Worm (Caenorhabditis elegans) whole organism, mixed stage, embryonic: ENCODE data around the gene alx-1.

Experiments
- bed-3 ChIP-seq: fragments of 200-800 bp; sonication (Bioruptor generic); optimal IDR thresholded peaks from 3 replicates; lab custom pipeline; 2018; ENCODE audit warnings: mild to moderate bottlenecking, missing genetic modification characterization, moderate library complexity, missing compliant biosample characterization
- blmp-1 ChIP-seq: fragments of 150-350 bp; optimal IDR thresholded peaks from 2 replicates; lab custom pipeline; 2014; ENCODE audit warnings: missing biosample characterization, missing genetic modification characterization
- ceh-39 ChIP-seq: fragments of 150-350 bp; optimal IDR thresholded peaks from 2 replicates; lab custom pipeline; 2014; ENCODE audit warnings: missing biosample characterization, missing genetic modification characterization
- ceh-43 ChIP-seq: fragments of 200-800 bp; sonication (Bioruptor generic); optimal IDR thresholded peaks from 2 replicates; lab custom pipeline; 2018; ENCODE audit warnings: mild to moderate bottlenecking, missing genetic modification characterization, moderate library complexity, missing compliant biosample characterization
- ceh-83 ChIP-seq: fragments of 200-800 bp; sonication (Bioruptor generic); optimal IDR thresholded peaks from 2 replicates; lab custom pipeline; 2018; ENCODE audit warnings: mild to moderate bottlenecking, missing genetic modification characterization, missing compliant biosample characterization
- ces-1 ChIP-seq: fragments of 150-350 bp; optimal IDR thresholded peaks from 2 replicates; lab custom pipeline; 2014; ENCODE audit warnings: missing biosample characterization, missing genetic modification reagents, missing genetic modification characterization
- cnd-1 ChIP-seq: fragments of 200-800 bp; sonication (Bioruptor generic); optimal IDR thresholded peaks from 2 replicates; lab custom pipeline; 2018; ENCODE audit warnings: mild to moderate bottlenecking, missing genetic modification characterization, missing compliant biosample characterization
- drap-1 ChIP-seq: fragments of 200-800 bp; sonication (Bioruptor generic); optimal IDR thresholded peaks from 3 replicates; lab custom pipeline; 2018; ENCODE audit warnings: mild to moderate bottlenecking, missing genetic modification characterization, missing compliant biosample characterization
- elt-1 ChIP-seq: sonication (generic microtip); optimal IDR thresholded peaks from 2 replicates; lab custom pipeline; 2017; ENCODE audit warnings: missing genetic modification characterization, mild to moderate bottlenecking, missing compliant biosample characterization, antibody characterized with exemption, moderate library complexity, borderline replicate concordance; ENCODE audit not compliant: insufficient read depth
- elt-3 ChIP-seq: fragments of 150-350 bp; optimal IDR thresholded peaks from 2 replicates; lab custom pipeline; 2014; ENCODE audit warnings: missing biosample characterization, missing genetic modification characterization
- flh-1 ChIP-seq: fragments of 200-800 bp; sonication (Bioruptor generic); optimal IDR thresholded peaks from 2 replicates; lab custom pipeline; 2018; ENCODE audit warnings: mild to moderate bottlenecking, missing genetic modification characterization, moderate library complexity, missing compliant biosample characterization
- ham-2 ChIP-seq: fragments of 200-800 bp; sonication (Bioruptor generic); optimal IDR thresholded peaks from 2 replicates; lab custom pipeline; 2018; ENCODE audit warnings: mild to moderate bottlenecking, missing genetic modification characterization, missing compliant biosample characterization
- hlh-1 ChIP-seq: fragments of 150-350 bp; optimal IDR thresholded peaks from 2 replicates; lab custom pipeline; 2014; ENCODE audit warnings: missing biosample characterization, missing genetic modification reagents, missing genetic modification characterization
- lin-13 ChIP-seq: fragments of 150-350 bp; optimal IDR thresholded peaks from 2 replicates; lab custom pipeline; 2014; ENCODE audit warnings: missing biosample characterization, missing genetic modification characterization
- lin-32 ChIP-seq: fragments of 200-800 bp; sonication (Bioruptor generic); optimal IDR thresholded peaks from 2 replicates; lab custom pipeline; 2018; ENCODE audit warnings: mild to moderate bottlenecking, missing genetic modification characterization, missing compliant biosample characterization
- lsy-2 ChIP-seq: fragments of 150-350 bp; optimal IDR thresholded peaks from 2 replicates; lab custom pipeline; 2014; ENCODE audit warnings: missing biosample characterization, missing genetic modification characterization
- mab-5 ChIP-seq: fragments of 150-350 bp; optimal IDR thresholded peaks from 2 replicates; lab custom pipeline; 2014; ENCODE audit warnings: missing biosample characterization, missing genetic modification characterization
- mep-1 ChIP-seq: fragments of 150-350 bp; optimal IDR thresholded peaks from 2 replicates; lab custom pipeline; 2017; ENCODE audit warnings: missing biosample characterization, missing genetic modification reagents, missing genetic modification characterization, inconsistent platforms
- mls-2 ChIP-seq: sonication (generic microtip); optimal IDR thresholded peaks from 2 replicates; lab custom pipeline; 2016; ENCODE audit warnings: mild to moderate bottlenecking, missing genetic modification characterization, moderate library complexity, missing compliant biosample characterization
- nhr-12 ChIP-seq: fragments of 150-350 bp; optimal IDR thresholded peaks from 2 replicates; lab custom pipeline; 2014; ENCODE audit warnings: missing biosample characterization, missing genetic modification characterization
- nhr-2 ChIP-seq: fragments of 150-350 bp; optimal IDR thresholded peaks from 2 replicates; lab custom pipeline; 2014; ENCODE audit warnings: missing biosample characterization, missing genetic modification characterization
- nhr-237 ChIP-seq: fragments of 150-350 bp; optimal IDR thresholded peaks from 2 replicates; lab custom pipeline; 2014; ENCODE audit warnings: missing biosample characterization, missing genetic modification characterization
- nhr-28 ChIP-seq: fragments of 150-350 bp; optimal IDR thresholded peaks from 2 replicates; lab custom pipeline; 2014; ENCODE audit warnings: missing biosample characterization, missing genetic modification characterization
- nhr-76 ChIP-seq: sonication (generic microtip); optimal IDR thresholded peaks from 2 replicates; lab custom pipeline; 2017; ENCODE audit warnings: missing biosample characterization, missing genetic modification characterization
- pha-4 ChIP-seq: fragments of 150-350 bp; optimal IDR thresholded peaks from 2 replicates; lab custom pipeline; 2018; ENCODE audit warnings: missing biosample characterization, missing genetic modification reagents, missing genetic modification characterization
- sem-2 ChIP-seq: fragments of 200-800 bp; sonication (Bioruptor generic); optimal IDR thresholded peaks from 2 replicates; lab custom pipeline; 2018; ENCODE audit warnings: mild to moderate bottlenecking, missing genetic modification characterization, missing compliant biosample characterization
- snpc-4 ChIP-seq: fragments of 150-350 bp; optimal IDR thresholded peaks from 2 replicates; lab custom pipeline; 2014; ENCODE audit warnings: missing biosample characterization, missing genetic modification characterization
- sptf-1 ChIP-seq: sonication (generic microtip); optimal IDR thresholded peaks from 2 replicates; lab custom pipeline; 2017; ENCODE audit warnings: mild to moderate bottlenecking, missing genetic modification characterization, moderate library complexity, missing compliant biosample characterization
- tbx-8 ChIP-seq: fragments of 200-800 bp; sonication (Bioruptor generic); optimal IDR thresholded peaks from 2 replicates; lab custom pipeline; 2018; ENCODE audit warnings: mild to moderate bottlenecking, missing genetic modification characterization, moderate library complexity, missing compliant biosample characterization
- unc-120 ChIP-seq: sonication (generic microtip); optimal IDR thresholded peaks from 2 replicates; lab custom pipeline; 2017; ENCODE audit warnings: missing genetic modification characterization, missing compliant biosample characterization; ENCODE audit not compliant: poor library complexity, severe bottlenecking
- unc-39 ChIP-seq: fragments of 150-350 bp; optimal IDR thresholded peaks from 2 replicates; lab custom pipeline; 2014; ENCODE audit warnings: missing biosample characterization, missing genetic modification characterization
- unc-62 ChIP-seq: fragments of 150-350 bp; optimal IDR thresholded peaks from 2 replicates; lab custom pipeline; 2014; ENCODE audit warnings: missing biosample characterization, missing genetic modification reagents, missing genetic modification characterization
- zip-8 ChIP-seq: fragments of 150-350 bp; optimal IDR thresholded peaks from 2 replicates; lab custom pipeline; 2014; ENCODE audit warnings: missing biosample characterization, missing genetic modification characterization
- ztf-11 ChIP-seq: fragments of 150-350 bp; optimal IDR thresholded peaks from 2 replicates; lab custom pipeline; 2014; ENCODE audit warnings: missing biosample characterization, missing genetic modification characterization

The alx-1 gene

DNA sequence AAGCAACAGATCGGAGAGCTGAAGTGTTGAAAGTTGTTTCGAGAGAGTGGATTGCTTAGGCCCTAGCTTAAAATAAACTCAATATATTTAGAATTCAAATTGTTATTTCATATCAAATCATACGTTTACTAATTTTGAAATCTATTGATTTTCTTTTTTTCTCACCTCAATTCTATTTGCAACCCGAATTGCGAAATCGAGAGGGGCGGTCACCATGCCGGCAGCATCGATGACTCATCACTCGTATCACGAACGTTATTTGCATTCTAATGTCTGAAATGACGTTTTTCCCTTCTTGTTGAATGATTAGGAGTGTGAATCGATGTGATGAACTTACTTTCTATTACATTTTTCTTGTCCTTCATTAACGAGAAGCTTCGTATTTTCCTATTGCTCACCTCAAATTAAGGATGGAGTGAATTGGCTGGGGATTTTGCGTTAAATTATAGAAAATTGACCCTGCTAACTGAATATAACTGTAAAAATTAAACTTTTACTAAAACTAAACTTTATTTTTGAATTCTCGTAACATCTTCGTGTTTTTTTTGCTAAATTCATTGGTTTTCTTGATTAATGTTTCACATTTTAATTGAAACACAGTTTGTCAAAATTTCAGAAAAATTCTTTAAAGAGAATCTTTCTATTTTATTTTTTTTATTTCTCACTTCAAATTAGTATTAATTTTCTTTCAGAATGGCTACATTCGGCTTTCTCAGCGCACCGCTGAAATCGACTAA, at the start of gene alx-1:
alx-1 (plus strand) TSS at position 687 of the 737 bp plus-strand sequence.
- TF ChIP-seq nhr-76 (tag; lab: Kevin White, UChicago) (no peak), lsy-2 (tag; lab: Kevin White, UChicago) (no peak), tbx-8 (GFP tag; lab: Kevin White, UChicago) (no peak), snpc-4 (no peak), blmp-1 (tag; lab: Kevin White, UChicago) (no peak), elt-1 (tag; lab: Kevin White, UChicago) (no peak), ceh-39 (tag; lab: Kevin White, UChicago) (no peak), sptf-1 (tag; lab: Kevin White, UChicago) (no peak), hlh-1 (tag; lab: Kevin White, UChicago) (no peak), unc-62 (GFP tag; lab: Kevin White, UChicago) (no peak), sem-2 (GFP tag; lab: Kevin White, UChicago) (no peak), nhr-12 (tag; lab: Kevin White, UChicago) (no peak)

- TF ChIP-seq mep-1 (tag; lab: Kevin White, UChicago) (no peak), mls-2 (no peak), ces-1 (GFP tag; lab: Kevin White, UChicago) (no peak), ceh-39 (tag; lab: Kevin White, UChicago) (no peak), ceh-83 (GFP tag; lab: Kevin White, UChicago) (no peak), unc-120 (tag; lab: Kevin White, UChicago) (no peak), sem-2 (GFP tag; lab: Kevin White, UChicago) (no peak), ztf-11 (tag; lab: Kevin White, UChicago) (no peak), unc-62 (GFP tag; lab: Kevin White, UChicago) (no peak), sptf-1 (tag; lab: Kevin White, UChicago) (no peak), nhr-12 (tag; lab: Kevin White, UChicago) (no peak), elt-1 (tag; lab: Kevin White, UChicago) (no peak), nhr-2 (no peak), tbx-8 (GFP tag; lab: Kevin White, UChicago) (no peak), ham-2 (GFP tag; lab: Kevin White, UChicago) (no peak), unc-39 (tag; lab: Kevin White, UChicago) (no peak), blmp-1 (tag; lab: Kevin White, UChicago) (no peak), zip-8 (tag; lab: Kevin White, UChicago) (no peak), hlh-1 (tag; lab: Kevin White, UChicago) (no peak), drap-1 (GFP tag; lab: Kevin White, UChicago) (no peak)
Observed at ce11 chrIII:9907574-9907973, 49.6 kb upstream of the alx-1 start.

ce11 chrIII:9908769-9909168, 48.4 kb upstream of the alx-1 start:
- no peak for TF ChIP-seq tbx-8 (GFP tag; lab: Kevin White, UChicago)
- no peak for TF ChIP-seq drap-1 (GFP tag; lab: Kevin White, UChicago)
- no peak for TF ChIP-seq nhr-28 (tag; lab: Kevin White, UChicago)
- TF ChIP-seq snpc-4 = no peak
- TF ChIP-seq flh-1 (GFP tag; lab: Kevin White, UChicago) = no peak
- TF ChIP-seq nhr-2 = no peak
- TF ChIP-seq ces-1 (GFP tag; lab: Kevin White, UChicago) = no peak
- TF ChIP-seq blmp-1 (tag; lab: Kevin White, UChicago) = no peak
- TF ChIP-seq nhr-76 (tag; lab: Kevin White, UChicago) = no peak
- TF ChIP-seq mls-2 = no peak
- no peak for TF ChIP-seq unc-62 (GFP tag; lab: Kevin White, UChicago)
- no peak for TF ChIP-seq hlh-1 (tag; lab: Kevin White, UChicago)
- TF ChIP-seq ham-2 (GFP tag; lab: Kevin White, UChicago) = no peak
- no peak for TF ChIP-seq lsy-2 (tag; lab: Kevin White, UChicago)
- no peak for TF ChIP-seq mab-5 (tag; lab: Kevin White, UChicago)
- TF ChIP-seq nhr-237 (tag; lab: Kevin White, UChicago) = no peak

- no peak for TF ChIP-seq elt-3 (tag; lab: Kevin White, UChicago)
- no peak for TF ChIP-seq nhr-237 (tag; lab: Kevin White, UChicago)
- no peak for TF ChIP-seq pha-4 (tag; lab: Kevin White, UChicago)
- no peak for TF ChIP-seq ceh-43 (GFP tag; lab: Kevin White, UChicago)
- no peak for TF ChIP-seq ceh-39 (tag; lab: Kevin White, UChicago)
- no peak for TF ChIP-seq lin-13 (tag; lab: Kevin White, UChicago)
- TF ChIP-seq bed-3 (GFP tag; lab: Kevin White, UChicago) = no peak
- no peak for TF ChIP-seq cnd-1 (tag; lab: Kevin White, UChicago)
- TF ChIP-seq ceh-83 (GFP tag; lab: Kevin White, UChicago) = no peak
- TF ChIP-seq snpc-4 = no peak
- TF ChIP-seq tbx-8 (GFP tag; lab: Kevin White, UChicago) = no peak
- no peak for TF ChIP-seq ham-2 (GFP tag; lab: Kevin White, UChicago)
- TF ChIP-seq zip-8 (tag; lab: Kevin White, UChicago) = no peak
- TF ChIP-seq blmp-1 (tag; lab: Kevin White, UChicago) = no peak
- no peak for TF ChIP-seq nhr-2
- TF ChIP-seq elt-1 (tag; lab: Kevin White, UChicago) = no peak
- TF ChIP-seq lin-32 (GFP tag; lab: Kevin White, UChicago) = no peak
- TF ChIP-seq sem-2 (GFP tag; lab: Kevin White, UChicago) = no peak
Observed at ce11 chrIII:9910608-9911479, 46.3 kb upstream of the alx-1 start, which contains the start of the genes cyld-1 and F40F12.9. Gene cyld-1, minus strand, starts transcription at chrIII:9910658. Gene F40F12.9, plus strand, starts transcription at chrIII:9911328.
